Worm (Caenorhabditis elegans): ENCODE data around the gene T10D4.14.

- no peak for TF ChIP-seq mef-2 (tag; optimal IDR thresholded peaks at IDR 0.05)
- TF ChIP-seq unc-62 (GFP tag; optimal IDR thresholded peaks at IDR 0.05), result no peak
- no peak for TF ChIP-seq mdl-1 (tag; optimal IDR thresholded peaks at IDR 0.05)
- no peak for TF ChIP-seq nhr-76 (tag; optimal IDR thresholded peaks at IDR 0.05)
- no peak for TF ChIP-seq pqm-1 (tag; optimal IDR thresholded peaks at IDR 0.05)
- TF ChIP-seq unc-86 (tag; optimal IDR thresholded peaks at IDR 0.05), result no peak
Observed at ce11 chrII:3112313-3112712, 39.2 kb downstream of the T10D4.14 start, which contains the start of gene Y25C1A.2.
